Worm (Caenorhabditis elegans) whole organism, late embryonic: ENCODE measurements around the gene ZK1290.14.

Experiments used
- C38D4.7 ChIP-seq: fragments of 200-800 bp; sonication (Bioruptor generic); optimal IDR thresholded peaks from 2 replicates; lab custom pipeline; 2018; ENCODE audit warnings: mild to moderate bottlenecking, missing genetic modification characterization, moderate library complexity, missing compliant biosample characterization
- ceh-14 ChIP-seq: sonication (generic microtip); optimal IDR thresholded peaks from 2 replicates; lab custom pipeline; 2016; ENCODE audit warnings: missing genotype, missing genetic modification characterization, missing compliant biosample characterization
- nhr-11 ChIP-seq: fragments of 150-350 bp; optimal IDR thresholded peaks from 2 replicates; lab custom pipeline; 2014; ENCODE audit warnings: missing biosample characterization, missing genetic modification characterization
- npax-4 ChIP-seq: sonication (generic microtip); optimal IDR thresholded peaks from 2 replicates; lab custom pipeline; 2016; ENCODE audit warnings: missing genetic modification characterization, missing compliant biosample characterization
- pag-3 ChIP-seq: sonication (generic microtip); optimal IDR thresholded peaks from 2 replicates; lab custom pipeline; 2016; ENCODE audit warnings: missing compliant biosample characterization, missing genetic modification characterization, borderline replicate concordance
- ztf-16 ChIP-seq: sonication (generic microtip); optimal IDR thresholded peaks from 2 replicates; lab custom pipeline; 2017; ENCODE audit warnings: missing genetic modification characterization, missing compliant biosample characterization

DNA sequence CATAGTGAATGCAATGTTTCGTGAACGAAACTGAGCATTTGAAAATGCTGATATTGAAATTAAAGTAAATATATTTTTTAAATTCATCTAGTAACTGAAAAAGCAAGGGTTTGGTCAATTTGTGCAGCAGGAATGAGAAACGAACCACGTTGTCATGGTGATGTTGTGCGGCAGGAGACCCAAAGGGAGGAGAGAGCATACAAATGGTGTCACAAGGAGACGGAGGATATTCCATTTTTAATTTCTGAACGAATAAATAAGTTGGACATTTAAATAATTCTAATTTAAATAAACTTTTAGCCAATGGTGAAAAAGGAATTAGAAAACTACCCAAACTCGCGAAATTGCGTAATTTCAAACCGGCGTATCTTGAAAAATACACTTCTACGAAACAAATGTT is 28.2 kb upstream of the ZK1290.14 start, which contains the start of gene mks-3:
- TF ChIP-seq C38D4.7 (no peak), ceh-14 (tag; lab: Kevin White, UChicago) (no peak), pag-3 (no peak), nhr-11 (no peak), ztf-16 (tag; lab: Kevin White, UChicago) (no peak), npax-4 (no peak)
